Worm (Caenorhabditis elegans) whole organism, mixed stage, embryonic: ENCODE data around the gene dct-8.

Experiments used
- M03D4.4 ChIP-seq: sonication (generic microtip); optimal IDR thresholded peaks from 2 replicates; lab custom pipeline; 2017; ENCODE audit warnings: mild to moderate bottlenecking, missing genetic modification characterization, missing compliant biosample characterization
- bed-3 ChIP-seq: fragments of 200-800 bp; sonication (Bioruptor generic); optimal IDR thresholded peaks from 3 replicates; lab custom pipeline; 2018; ENCODE audit warnings: mild to moderate bottlenecking, missing genetic modification characterization, moderate library complexity, missing compliant biosample characterization
- blmp-1 ChIP-seq: fragments of 150-350 bp; optimal IDR thresholded peaks from 2 replicates; lab custom pipeline; 2014; ENCODE audit warnings: missing biosample characterization, missing genetic modification characterization
- ceh-43 ChIP-seq: fragments of 200-800 bp; sonication (Bioruptor generic); optimal IDR thresholded peaks from 2 replicates; lab custom pipeline; 2018; ENCODE audit warnings: mild to moderate bottlenecking, missing genetic modification characterization, moderate library complexity, missing compliant biosample characterization
- ceh-83 ChIP-seq: fragments of 200-800 bp; sonication (Bioruptor generic); optimal IDR thresholded peaks from 2 replicates; lab custom pipeline; 2018; ENCODE audit warnings: mild to moderate bottlenecking, missing genetic modification characterization, missing compliant biosample characterization
- ces-1 ChIP-seq: fragments of 150-350 bp; optimal IDR thresholded peaks from 2 replicates; lab custom pipeline; 2014; ENCODE audit warnings: missing biosample characterization, missing genetic modification reagents, missing genetic modification characterization
- cnd-1 ChIP-seq: fragments of 200-800 bp; sonication (Bioruptor generic); optimal IDR thresholded peaks from 2 replicates; lab custom pipeline; 2018; ENCODE audit warnings: mild to moderate bottlenecking, missing genetic modification characterization, missing compliant biosample characterization
- drap-1 ChIP-seq: fragments of 200-800 bp; sonication (Bioruptor generic); optimal IDR thresholded peaks from 3 replicates; lab custom pipeline; 2018; ENCODE audit warnings: mild to moderate bottlenecking, missing genetic modification characterization, missing compliant biosample characterization
- elt-1 ChIP-seq: sonication (generic microtip); optimal IDR thresholded peaks from 2 replicates; lab custom pipeline; 2017; ENCODE audit warnings: missing genetic modification characterization, mild to moderate bottlenecking, missing compliant biosample characterization, antibody characterized with exemption, moderate library complexity, borderline replicate concordance; ENCODE audit not compliant: insufficient read depth
- elt-3 ChIP-seq: fragments of 150-350 bp; optimal IDR thresholded peaks from 2 replicates; lab custom pipeline; 2014; ENCODE audit warnings: missing biosample characterization, missing genetic modification characterization
- flh-1 ChIP-seq: fragments of 200-800 bp; sonication (Bioruptor generic); optimal IDR thresholded peaks from 2 replicates; lab custom pipeline; 2018; ENCODE audit warnings: mild to moderate bottlenecking, missing genetic modification characterization, moderate library complexity, missing compliant biosample characterization
- ham-2 ChIP-seq: fragments of 200-800 bp; sonication (Bioruptor generic); optimal IDR thresholded peaks from 2 replicates; lab custom pipeline; 2018; ENCODE audit warnings: mild to moderate bottlenecking, missing genetic modification characterization, missing compliant biosample characterization
- lin-32 ChIP-seq: fragments of 200-800 bp; sonication (Bioruptor generic); optimal IDR thresholded peaks from 2 replicates; lab custom pipeline; 2018; ENCODE audit warnings: mild to moderate bottlenecking, missing genetic modification characterization, missing compliant biosample characterization
- lsy-2 ChIP-seq: fragments of 150-350 bp; optimal IDR thresholded peaks from 2 replicates; lab custom pipeline; 2014; ENCODE audit warnings: missing biosample characterization, missing genetic modification characterization
- mls-2 ChIP-seq: sonication (generic microtip); optimal IDR thresholded peaks from 2 replicates; lab custom pipeline; 2016; ENCODE audit warnings: mild to moderate bottlenecking, missing genetic modification characterization, moderate library complexity, missing compliant biosample characterization
- nhr-2 ChIP-seq: fragments of 150-350 bp; optimal IDR thresholded peaks from 2 replicates; lab custom pipeline; 2014; ENCODE audit warnings: missing biosample characterization, missing genetic modification characterization
- nhr-237 ChIP-seq: fragments of 150-350 bp; optimal IDR thresholded peaks from 2 replicates; lab custom pipeline; 2014; ENCODE audit warnings: missing biosample characterization, missing genetic modification characterization
- nhr-28 ChIP-seq: fragments of 150-350 bp; optimal IDR thresholded peaks from 2 replicates; lab custom pipeline; 2014; ENCODE audit warnings: missing biosample characterization, missing genetic modification characterization
- nhr-76 ChIP-seq: sonication (generic microtip); optimal IDR thresholded peaks from 2 replicates; lab custom pipeline; 2017; ENCODE audit warnings: missing biosample characterization, missing genetic modification characterization
- sem-2 ChIP-seq: fragments of 200-800 bp; sonication (Bioruptor generic); optimal IDR thresholded peaks from 2 replicates; lab custom pipeline; 2018; ENCODE audit warnings: mild to moderate bottlenecking, missing genetic modification characterization, missing compliant biosample characterization
- snpc-4 ChIP-seq: fragments of 150-350 bp; optimal IDR thresholded peaks from 2 replicates; lab custom pipeline; 2014; ENCODE audit warnings: missing biosample characterization, missing genetic modification characterization
- sptf-1 ChIP-seq: sonication (generic microtip); optimal IDR thresholded peaks from 2 replicates; lab custom pipeline; 2017; ENCODE audit warnings: mild to moderate bottlenecking, missing genetic modification characterization, moderate library complexity, missing compliant biosample characterization
- tbx-8 ChIP-seq: fragments of 200-800 bp; sonication (Bioruptor generic); optimal IDR thresholded peaks from 2 replicates; lab custom pipeline; 2018; ENCODE audit warnings: mild to moderate bottlenecking, missing genetic modification characterization, moderate library complexity, missing compliant biosample characterization
- unc-120 ChIP-seq: sonication (generic microtip); optimal IDR thresholded peaks from 2 replicates; lab custom pipeline; 2017; ENCODE audit warnings: missing genetic modification characterization, missing compliant biosample characterization; ENCODE audit not compliant: poor library complexity, severe bottlenecking
- unc-39 ChIP-seq: fragments of 150-350 bp; optimal IDR thresholded peaks from 2 replicates; lab custom pipeline; 2014; ENCODE audit warnings: missing biosample characterization, missing genetic modification characterization
- unc-62 ChIP-seq: fragments of 150-350 bp; optimal IDR thresholded peaks from 2 replicates; lab custom pipeline; 2014; ENCODE audit warnings: missing biosample characterization, missing genetic modification reagents, missing genetic modification characterization
- zip-8 ChIP-seq: fragments of 150-350 bp; optimal IDR thresholded peaks from 2 replicates; lab custom pipeline; 2014; ENCODE audit warnings: missing biosample characterization, missing genetic modification characterization
- ztf-11 ChIP-seq: fragments of 150-350 bp; optimal IDR thresholded peaks from 2 replicates; lab custom pipeline; 2014; ENCODE audit warnings: missing biosample characterization, missing genetic modification characterization

The dct-8 gene

ce11 chrIV:3894770-3895169, at the start of gene dct-8:
dct-8 (plus strand) TSS chrIV:3895070.
- TF ChIP-seq zip-8 (tag; lab: Kevin White, UChicago) (no peak), nhr-76 (tag; lab: Kevin White, UChicago) (no peak), tbx-8 (GFP tag; lab: Kevin White, UChicago) (no peak), snpc-4 (tag; lab: Kevin White, UChicago) (no peak), lsy-2 (tag; lab: Kevin White, UChicago) (no peak)

- TF ChIP-seq ces-1 (peak; percentile 86), sem-2 (GFP tag; lab: Kevin White, UChicago) (no peak)
- TF ChIP-seq, all 35 proteins: peak for 1
These were observed 47.4 kb upstream of the dct-8 start for ce11 chrIV:3847489-3847888.

ce11 chrIV:3848985-3849384, 45.9 kb upstream of the dct-8 start:
- TF ChIP-seq M03D4.4 (tag; lab: Kevin White, UChicago), result no peak
- no peak for TF ChIP-seq lsy-2 (tag; lab: Kevin White, UChicago)
- peak; percentile 79 for TF ChIP-seq ces-1
- TF ChIP-seq nhr-2 (tag; lab: Kevin White, UChicago), result peak; percentile 24
- peak; percentile 65 for TF ChIP-seq lin-32 (GFP tag; lab: Kevin White, UChicago)
- peak; percentile 52 for TF ChIP-seq ceh-43 (GFP tag; lab: Kevin White, UChicago)

- TF ChIP-seq bed-3, result no peak
- no peak for TF ChIP-seq nhr-237 (tag; lab: Kevin White, UChicago)
- no peak for TF ChIP-seq sptf-1
- no peak for TF ChIP-seq cnd-1 (tag; lab: Kevin White, UChicago)
- no peak for TF ChIP-seq drap-1 (GFP tag; lab: Kevin White, UChicago)
- no peak for TF ChIP-seq elt-1 (tag; lab: Kevin White, UChicago)
- TF ChIP-seq nhr-28, result no peak
- no peak for TF ChIP-seq unc-62 (GFP tag; lab: Kevin White, UChicago)
- no peak for TF ChIP-seq elt-3 (tag; lab: Kevin White, UChicago)
- no peak for TF ChIP-seq ceh-83
- TF ChIP-seq unc-39 (tag; lab: Kevin White, UChicago), result no peak
- no peak for TF ChIP-seq ham-2 (GFP tag; lab: Kevin White, UChicago)
- TF ChIP-seq ztf-11 (tag; lab: Kevin White, UChicago), result no peak
- no peak for TF ChIP-seq nhr-76 (tag; lab: Kevin White, UChicago)
These were observed 41.3 kb upstream of the dct-8 start for ce11 chrIV:3853557-3853956.

ce11 chrIV:3854606-3855005, 40.3 kb upstream of the dct-8 start:
- TF ChIP-seq blmp-1 (no peak), unc-62 (GFP tag; lab: Kevin White, UChicago) (no peak), sptf-1 (peak; percentile 41), flh-1 (GFP tag; lab: Kevin White, UChicago) (peak; percentile 17), unc-120 (tag; lab: Kevin White, UChicago) (peak; percentile 15), mls-2 (tag; lab: Kevin White, UChicago) (peak; percentile 50)

ce11 chrIV:3855543-3855942, 39.3 kb upstream of the dct-8 start, which contains the start of gene zag-1:
zag-1 (plus strand) TSS chrIV:3855843.
- TF ChIP-seq blmp-1 (peak; percentile 4), nhr-28 (no peak), zip-8 (tag; lab: Kevin White, UChicago) (no peak), tbx-8 (GFP tag; lab: Kevin White, UChicago) (no peak)

ce11 chrIV:3856190-3856589, 38.7 kb upstream of the dct-8 start:
- no peak for TF ChIP-seq zip-8 (tag; lab: Kevin White, UChicago)
- peak; percentile 45 for TF ChIP-seq lsy-2 (tag; lab: Kevin White, UChicago)
- TF ChIP-seq unc-120 (tag; lab: Kevin White, UChicago), result peak; percentile 17
